Worm (Caenorhabditis elegans): ENCODE measurements around the gene cpna-5.
A peak's percentile ranks its signal among the peaks of the same experiment; 100 is the strongest.

The cpna-5 gene

DNA sequence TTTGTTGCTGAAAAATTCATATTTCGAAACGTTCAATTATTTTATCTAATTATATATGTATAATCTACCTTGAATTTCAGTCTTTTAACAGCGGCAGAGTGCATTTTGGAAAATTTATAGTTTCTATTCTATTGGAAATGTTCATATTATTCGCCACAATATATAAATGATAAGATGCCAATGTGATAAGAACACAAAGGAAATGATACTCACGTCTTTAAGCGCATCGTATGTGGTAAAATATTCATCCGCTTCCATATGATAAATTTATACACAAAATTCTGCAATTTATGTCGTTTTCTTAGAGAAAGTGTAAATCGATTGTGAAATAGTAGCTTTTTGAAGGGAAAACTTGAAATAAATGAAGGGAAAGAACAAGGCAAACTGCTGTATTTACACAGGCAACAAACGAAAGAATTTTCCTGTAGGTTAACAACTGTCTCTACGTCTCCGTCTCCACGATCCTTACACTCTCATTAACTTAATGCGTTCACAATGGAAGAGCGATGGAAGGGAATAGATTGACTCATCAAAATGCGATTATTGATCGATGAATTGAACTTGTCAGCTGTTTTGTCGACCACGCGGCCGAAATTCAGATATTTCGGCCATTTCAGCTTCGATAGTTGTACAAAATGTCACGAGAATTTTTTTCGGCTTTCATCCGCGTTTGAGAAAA lies 56.2 kb downstream of the cpna-5 start, which contains the start of gene alfa-1 (continued):
- peak; percentile 46 for TF ChIP-seq T20F7.1 (GFP tag; optimal IDR thresholded peaks at IDR 0.05)
